Worm (Caenorhabditis elegans): Measurements from ENCODE around the gene F53B3.5.

The F53B3.5 gene

ce11 chrX:2873272-2873671 lies 6.1 kb downstream of the F53B3.5 start:
- no peak for TF ChIP-seq him-1 (tag; optimal IDR thresholded peaks at IDR 0.05)

- TF ChIP-seq him-1 (tag; optimal IDR thresholded peaks at IDR 0.05) = no peak
- TF ChIP-seq W03F9.2 (tag; optimal IDR thresholded peaks at IDR 0.05) = no peak
- TF ChIP-seq dao-5 (tag; optimal IDR thresholded peaks at IDR 0.05) = no peak
Observed at ce11 chrX:2871037-2871436, 8.3 kb downstream of the F53B3.5 start, which contains the start of gene F53B3.3. Gene F53B3.3, minus strand, starts transcription at chrX:2871137.

- no peak for TF ChIP-seq W03F9.2 (tag; optimal IDR thresholded peaks at IDR 0.05)
- TF ChIP-seq dao-5 (tag; optimal IDR thresholded peaks at IDR 0.05) = no peak
- no peak for TF ChIP-seq him-1 (tag; optimal IDR thresholded peaks at IDR 0.05)
Observed at ce11 chrX:2865591-2866217, 13.7 kb downstream of the F53B3.5 start.

ce11 chrX:2863946-2864345 lies 15.4 kb downstream of the F53B3.5 start, which contains the start of gene F53B3.6:
Gene F53B3.6, plus strand, starts transcription at chrX:2864229.
- TF ChIP-seq W03F9.2 (tag; optimal IDR thresholded peaks at IDR 0.05) = no peak
- TF ChIP-seq him-1 (tag; optimal IDR thresholded peaks at IDR 0.05) = no peak
- TF ChIP-seq dao-5 (tag; optimal IDR thresholded peaks at IDR 0.05) = no peak

ce11 chrX:2862372-2862771 lies 17.0 kb downstream of the F53B3.5 start, which contains the start of gene comt-1:
Gene comt-1, minus strand, starts transcription at chrX:2862472.
- TF ChIP-seq W03F9.2 (tag; optimal IDR thresholded peaks at IDR 0.05) = no peak
- no peak for TF ChIP-seq dao-5 (tag; optimal IDR thresholded peaks at IDR 0.05)
- no peak for TF ChIP-seq him-1 (tag; optimal IDR thresholded peaks at IDR 0.05)

ce11 chrX:2858380-2858779 lies 21.0 kb downstream of the F53B3.5 start:
- no peak for TF ChIP-seq W03F9.2 (tag; optimal IDR thresholded peaks at IDR 0.05)
- no peak for TF ChIP-seq him-1 (tag; optimal IDR thresholded peaks at IDR 0.05)
- TF ChIP-seq dao-5 (tag; optimal IDR thresholded peaks at IDR 0.05) = no peak

- peak; percentile 60 for TF ChIP-seq W03F9.2 (tag; optimal IDR thresholded peaks at IDR 0.05)
- no peak for TF ChIP-seq him-1 (tag; optimal IDR thresholded peaks at IDR 0.05)
Observed at ce11 chrX:2857070-2857825, 22.1 kb downstream of the F53B3.5 start, which contains the start of gene tra-4. Gene tra-4, minus strand, starts transcription at chrX:2857603.

- TF ChIP-seq dao-5 (tag; optimal IDR thresholded peaks at IDR 0.05) (no peak), W03F9.2 (tag; optimal IDR thresholded peaks at IDR 0.05) (no peak), him-1 (tag; optimal IDR thresholded peaks at IDR 0.05) (no peak)
Observed at ce11 chrX:2853963-2854362, 25.4 kb downstream of the F53B3.5 start.

ce11 chrX:2852388-2852908 lies 26.9 kb downstream of the F53B3.5 start, which contains the start of gene kin-29:
Gene kin-29, minus strand, starts transcription at chrX:2852438.
- TF ChIP-seq him-1 (tag; optimal IDR thresholded peaks at IDR 0.05) = peak; percentile 79
- peak; percentile 47 for TF ChIP-seq dao-5 (tag; optimal IDR thresholded peaks at IDR 0.05)
- peak; percentile 51 for TF ChIP-seq W03F9.2 (tag; optimal IDR thresholded peaks at IDR 0.05)

ce11 chrX:2843508-2843907 lies 35.9 kb downstream of the F53B3.5 start:
- TF ChIP-seq W03F9.2 (tag; optimal IDR thresholded peaks at IDR 0.05) = no peak
- no peak for TF ChIP-seq dao-5 (tag; optimal IDR thresholded peaks at IDR 0.05)
- no peak for TF ChIP-seq him-1 (tag; optimal IDR thresholded peaks at IDR 0.05)

ce11 chrX:2841754-2842153 lies 37.6 kb downstream of the F53B3.5 start:
- TF ChIP-seq him-1 (tag; optimal IDR thresholded peaks at IDR 0.05) = no peak

- TF ChIP-seq him-1 (tag; optimal IDR thresholded peaks at IDR 0.05) = no peak
Observed at ce11 chrX:2840287-2840686, 39.1 kb downstream of the F53B3.5 start, which contains the start of gene Y71H10B.1. Gene Y71H10B.1, minus strand, starts transcription at chrX:2840292.

ce11 chrX:2838619-2839018 lies 40.8 kb downstream of the F53B3.5 start:
- TF ChIP-seq him-1 (tag; optimal IDR thresholded peaks at IDR 0.05) (no peak), dao-5 (tag; optimal IDR thresholded peaks at IDR 0.05) (no peak), W03F9.2 (tag; optimal IDR thresholded peaks at IDR 0.05) (no peak)

- TF ChIP-seq dao-5 (tag; optimal IDR thresholded peaks at IDR 0.05) = no peak
- TF ChIP-seq W03F9.2 (tag; optimal IDR thresholded peaks at IDR 0.05) = no peak
- TF ChIP-seq him-1 (tag; optimal IDR thresholded peaks at IDR 0.05) = no peak
Observed at ce11 chrX:2837477-2837876, 41.9 kb downstream of the F53B3.5 start.
